Worm (Caenorhabditis elegans) whole organism, early embryonic: ENCODE data around the gene F46B3.8.

Source experiments
- F13C5.2 ChIP-seq: sonication (generic microtip); optimal IDR thresholded peaks from 2 replicates; lab custom pipeline; 2017; ENCODE audit warnings: mild to moderate bottlenecking, missing genetic modification characterization, inconsistent platforms, missing compliant biosample characterization
- aly-1 ChIP-seq: sonication (generic microtip); optimal IDR thresholded peaks from 2 replicates; lab custom pipeline; 2016; ENCODE audit warnings: missing genetic modification characterization, missing compliant biosample characterization
- ama-1 ChIP-seq: fragments of 150-350 bp; optimal IDR thresholded peaks from 2 replicates; lab custom pipeline; 2014
- ceh-13 ChIP-seq: fragments of 200-800 bp; sonication (Bioruptor generic); optimal IDR thresholded peaks from 2 replicates; lab custom pipeline; 2018; ENCODE audit warnings: mild to moderate bottlenecking, missing genetic modification characterization, missing compliant biosample characterization
- ceh-36 ChIP-seq: sonication (generic microtip); optimal IDR thresholded peaks from 2 replicates; lab custom pipeline; 2016; ENCODE audit warnings: missing genetic modification characterization, inconsistent platforms, missing compliant biosample characterization
- ets-7 ChIP-seq: sonication (generic microtip); optimal IDR thresholded peaks from 2 replicates; lab custom pipeline; 2016; ENCODE audit warnings: missing genotype, missing genetic modification characterization, missing compliant biosample characterization
- flt-1 ChIP-seq: fragments of 200-800 bp; sonication (Bioruptor generic); IDR thresholded peaks from 2 replicates; pipeline ENCODE4 v1.3.6; 2022; ENCODE audit warnings: missing genetic modification characterization, missing compliant biosample characterization
- hmbx-1 ChIP-seq: sonication (generic microtip); optimal IDR thresholded peaks from 2 replicates; lab custom pipeline; 2016; ENCODE audit warnings: mild to moderate bottlenecking, missing genetic modification characterization, missing compliant biosample characterization
- hnd-1 ChIP-seq: sonication (generic microtip); optimal IDR thresholded peaks from 2 replicates; lab custom pipeline; 2016; ENCODE audit warnings: missing genetic modification characterization, missing compliant biosample characterization
- scrt-1 ChIP-seq: fragments of 200-800 bp; sonication (Bioruptor generic); IDR thresholded peaks from 2 replicates; pipeline ENCODE4 v1.3.6; 2022; ENCODE audit warnings: missing genetic modification characterization, missing compliant biosample characterization
- sea-1 ChIP-seq: fragments of 200-800 bp; sonication (Bioruptor generic); conservative IDR thresholded peaks from 2 replicates; pipeline ENCODE4 v1.3.6; 2022; ENCODE audit warnings: missing genetic modification characterization, missing compliant biosample characterization
- tbx-11 ChIP-seq: fragments of 200-800 bp; sonication (Bioruptor generic); IDR thresholded peaks from 2 replicates; pipeline ENCODE4 v1.3.6; 2022; ENCODE audit warnings: missing genetic modification characterization, missing compliant biosample characterization
- tbx-37 ChIP-seq: fragments of 200-800 bp; sonication (Bioruptor generic); conservative IDR thresholded peaks from 2 replicates; pipeline ENCODE4 v1.3.6; 2022; ENCODE audit warnings: missing genetic modification reagents, missing genetic modification characterization, missing compliant biosample characterization

ce11 chrV:20600704-20601103 is 22.3 kb downstream of the F46B3.8 start:
- TF ChIP-seq scrt-1 (GFP tag; lab: Robert Waterston, UW) = no peak
- no peak for TF ChIP-seq hmbx-1 (tag; lab: Kevin White, UChicago)
- no peak for TF ChIP-seq ama-1
- TF ChIP-seq ceh-13 (GFP tag; lab: Kevin White, UChicago) = no peak
- TF ChIP-seq ets-7 = no peak
- TF ChIP-seq flt-1 = no peak
- no peak for TF ChIP-seq tbx-11 (GFP tag; lab: Robert Waterston, UW)
- TF ChIP-seq F13C5.2 (tag; lab: Kevin White, UChicago) = no peak
- TF ChIP-seq ceh-36 (tag; lab: Kevin White, UChicago) = no peak
- no peak for TF ChIP-seq tbx-37 (GFP tag; lab: Robert Waterston, UW)
- no peak for TF ChIP-seq sea-1 (GFP tag; lab: Robert Waterston, UW)
- TF ChIP-seq aly-1 (tag; lab: Kevin White, UChicago) = no peak
- TF ChIP-seq hnd-1 = no peak
